Fruit fly (Drosophila melanogaster): ENCODE measurements around the gene CG12229.
A peak's percentile ranks its signal among the peaks of the same experiment; 100 is the strongest.

The CG12229 gene

dm6 chr3L:17465804-17466203 is 29.6 kb upstream of the CG12229 start, which contains the start of gene QIL1 (continued):
- no peak for TF ChIP-seq Bteb2 (GFP tag; optimal IDR thresholded peaks at IDR 0.05)
- TF ChIP-seq phol (tag; optimal IDR thresholded peaks at IDR 0.05), result peak; percentile 49
- TF ChIP-seq gcm (GFP tag; optimal IDR thresholded peaks at IDR 0.05), result no peak
- TF ChIP-seq zfh2 (GFP tag; optimal IDR thresholded peaks at IDR 0.05), result no peak
- TF ChIP-seq CG31365 (tag; optimal IDR thresholded peaks at IDR 0.05), result no peak
- TF ChIP-seq CG11085 (GFP tag; IDR thresholded peaks at IDR 0.05), result no peak
- no peak for TF ChIP-seq sens-2 (GFP tag; IDR thresholded peaks at IDR 0.05)
- no peak for TF ChIP-seq Six4 (GFP tag; optimal IDR thresholded peaks at IDR 0.05)
- no peak for TF ChIP-seq CG14441 (GFP tag; IDR thresholded peaks at IDR 0.05)
- no peak for TF ChIP-seq CG4820 (GFP tag; optimal IDR thresholded peaks at IDR 0.05)
- TF ChIP-seq CG31388 (GFP tag; optimal IDR thresholded peaks at IDR 0.05), result no peak
- no peak for TF ChIP-seq lov (optimal IDR thresholded peaks at IDR 0.05)
- no peak for TF ChIP-seq lov (GFP tag; IDR thresholded peaks at IDR 0.05)
- no peak for TF ChIP-seq CG2875 (GFP tag; optimal IDR thresholded peaks at IDR 0.05)
- TF ChIP-seq Sry-δ (GFP tag; optimal IDR thresholded peaks at IDR 0.05), result peak; percentile 31
- peak; percentile 66 for TF ChIP-seq CG1603 (tag; optimal IDR thresholded peaks at IDR 0.05)
- TF ChIP-seq wek (GFP tag; optimal IDR thresholded peaks at IDR 0.05), result no peak
- TF ChIP-seq pan (optimal IDR thresholded peaks at IDR 0.05), result no peak
- no peak for TF ChIP-seq pan (GFP tag; optimal IDR thresholded peaks at IDR 0.05 in 1 of 2, IDR thresholded peaks at IDR 0.05 in 1 of 2)
- TF ChIP-seq Dfd (GFP tag; optimal IDR thresholded peaks at IDR 0.05), result no peak
- no peak for TF ChIP-seq CG6854 (GFP tag; optimal IDR thresholded peaks at IDR 0.05)
- no peak for TF ChIP-seq CG4707 (GFP tag; optimal IDR thresholded peaks at IDR 0.05)
- TF ChIP-seq CG6689 (GFP tag; IDR thresholded peaks at IDR 0.05), result no peak
- no peak for TF ChIP-seq CG10462 (GFP tag; optimal IDR thresholded peaks at IDR 0.05)
- no peak for TF ChIP-seq CG32767 (GFP tag; IDR thresholded peaks at IDR 0.05)
- TF ChIP-seq zf30C (GFP tag; optimal IDR thresholded peaks at IDR 0.05), result no peak
- TF ChIP-seq CG3995 (GFP tag; optimal IDR thresholded peaks at IDR 0.05), result no peak
- TF ChIP-seq fd96Cb (tag; optimal IDR thresholded peaks at IDR 0.05), result no peak
- no peak for TF ChIP-seq twi (tag; optimal IDR thresholded peaks at IDR 0.05)
- no peak for TF ChIP-seq chm (GFP tag; IDR thresholded peaks at IDR 0.05)
- no peak for TF ChIP-seq Awh (GFP tag; IDR thresholded peaks at IDR 0.05)
- TF ChIP-seq Opbp (GFP tag; IDR thresholded peaks at IDR 0.05; ENCODE audit: partially characterized antibody), result peak; percentile 22; the same call in 1 of the 3 replicates
- no peak for TF ChIP-seq luna (GFP tag; optimal IDR thresholded peaks at IDR 0.05)
- no peak for TF ChIP-seq Trl (optimal IDR thresholded peaks at IDR 0.05)
- no peak for TF ChIP-seq Trl (GFP tag; optimal IDR thresholded peaks at IDR 0.05)
- TF ChIP-seq HmgZ (tag; optimal IDR thresholded peaks at IDR 0.05), result peak; percentile 66
- TF ChIP-seq tgo (GFP tag; IDR thresholded peaks at IDR 0.05), result no peak
- no peak for TF ChIP-seq cad (GFP tag; optimal IDR thresholded peaks at IDR 0.05)
- no peak for TF ChIP-seq grn (GFP tag; optimal IDR thresholded peaks at IDR 0.05)
- TF ChIP-seq dysf (GFP tag; IDR thresholded peaks at IDR 0.05), result no peak
- no peak for TF ChIP-seq CG10979 (tag; optimal IDR thresholded peaks at IDR 0.05)
- peak; percentile 9 for TF ChIP-seq CG12769 (tag; optimal IDR thresholded peaks at IDR 0.05)
- no peak for TF ChIP-seq ap (GFP tag; IDR thresholded peaks at IDR 0.05)
- no peak for TF ChIP-seq stc (GFP tag; IDR thresholded peaks at IDR 0.05)
- TF ChIP-seq CG12299 (tag; optimal IDR thresholded peaks at IDR 0.05), result no peak
- TF ChIP-seq CG17359 (tag; optimal IDR thresholded peaks at IDR 0.05), result no peak
- peak; percentile 31; the same call in 1 of the 2 replicates for TF ChIP-seq amos (GFP tag; IDR thresholded peaks at IDR 0.05; ENCODE audit: partially characterized antibody)
- TF ChIP-seq CG17361 (GFP tag; IDR thresholded peaks at IDR 0.05), result 0 out of 3 replicates have a peak, but pooled peaks have one; percentile 33
- no peak; the same call in 1 of the 2 replicates for TF ChIP-seq CG9932 (GFP tag; IDR thresholded peaks at IDR 0.05)
- TF ChIP-seq Kr (GFP tag; optimal IDR thresholded peaks at IDR 0.05), result no peak
- no peak for TF ChIP-seq prd (optimal IDR thresholded peaks at IDR 0.05)
- no peak for TF ChIP-seq prd (GFP tag; IDR thresholded peaks at IDR 0.05)
- TF ChIP-seq tio (GFP tag; optimal IDR thresholded peaks at IDR 0.05), result no peak
- no peak for TF ChIP-seq bowl (GFP tag; IDR thresholded peaks at IDR 0.05)
